Worm (Caenorhabditis elegans): Measurements from ENCODE around the gene Y38F1A.8.

DNA sequence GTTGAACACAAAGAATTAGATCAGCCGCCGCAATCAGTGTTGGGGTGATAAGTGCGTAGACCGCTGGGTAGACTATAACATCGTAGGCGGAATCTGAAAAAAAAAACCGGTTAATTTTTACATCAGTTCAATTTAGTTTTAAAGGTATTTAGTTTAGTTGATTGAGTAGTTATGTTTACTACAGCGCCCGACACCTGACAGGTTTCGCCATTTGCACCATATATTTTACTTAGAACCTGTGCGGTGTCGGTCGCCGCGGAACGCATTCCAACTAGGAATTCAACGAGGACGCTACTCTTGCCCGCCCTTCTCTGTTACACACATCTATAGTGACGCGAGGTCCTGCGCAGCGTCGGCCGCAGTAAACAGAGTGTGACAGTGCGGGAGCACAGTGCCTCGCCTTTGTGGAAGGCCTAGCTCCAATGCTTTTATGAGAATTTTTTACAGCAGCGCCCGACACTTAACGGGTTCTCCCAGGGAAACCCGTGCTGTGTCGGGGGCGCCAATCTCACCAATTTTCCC is 32.1 kb downstream of the Y38F1A.8 start:
- TF ChIP-seq dao-5 (tag; optimal IDR thresholded peaks at IDR 0.05) = no peak
- TF ChIP-seq him-1 (tag; optimal IDR thresholded peaks at IDR 0.05) = no peak
- no peak for TF ChIP-seq W03F9.2 (tag; optimal IDR thresholded peaks at IDR 0.05)

Measured in whole organism, L4/young adult.